Worm (Caenorhabditis elegans) whole organism, mixed stage, embryonic: ENCODE data around the gene cdc-50.B.

Experiments
- elt-3 ChIP-seq: fragments of 150-350 bp; optimal IDR thresholded peaks from 2 replicates; lab custom pipeline; 2014; ENCODE audit warnings: missing biosample characterization, missing genetic modification characterization
- flh-1 ChIP-seq: fragments of 200-800 bp; sonication (Bioruptor generic); optimal IDR thresholded peaks from 2 replicates; lab custom pipeline; 2018; ENCODE audit warnings: mild to moderate bottlenecking, missing genetic modification characterization, moderate library complexity, missing compliant biosample characterization
- lin-13 ChIP-seq: fragments of 150-350 bp; optimal IDR thresholded peaks from 2 replicates; lab custom pipeline; 2014; ENCODE audit warnings: missing biosample characterization, missing genetic modification characterization
- nhr-2 ChIP-seq: fragments of 150-350 bp; optimal IDR thresholded peaks from 2 replicates; lab custom pipeline; 2014; ENCODE audit warnings: missing biosample characterization, missing genetic modification characterization
- nhr-28 ChIP-seq: fragments of 150-350 bp; optimal IDR thresholded peaks from 2 replicates; lab custom pipeline; 2014; ENCODE audit warnings: missing biosample characterization, missing genetic modification characterization
- nhr-76 ChIP-seq: sonication (generic microtip); optimal IDR thresholded peaks from 2 replicates; lab custom pipeline; 2017; ENCODE audit warnings: missing biosample characterization, missing genetic modification characterization
- snpc-4 ChIP-seq: fragments of 150-350 bp; optimal IDR thresholded peaks from 2 replicates; lab custom pipeline; 2014; ENCODE audit warnings: missing biosample characterization, missing genetic modification characterization
- unc-120 ChIP-seq: sonication (generic microtip); optimal IDR thresholded peaks from 2 replicates; lab custom pipeline; 2017; ENCODE audit warnings: missing genetic modification characterization, missing compliant biosample characterization; ENCODE audit not compliant: poor library complexity, severe bottlenecking

DNA sequence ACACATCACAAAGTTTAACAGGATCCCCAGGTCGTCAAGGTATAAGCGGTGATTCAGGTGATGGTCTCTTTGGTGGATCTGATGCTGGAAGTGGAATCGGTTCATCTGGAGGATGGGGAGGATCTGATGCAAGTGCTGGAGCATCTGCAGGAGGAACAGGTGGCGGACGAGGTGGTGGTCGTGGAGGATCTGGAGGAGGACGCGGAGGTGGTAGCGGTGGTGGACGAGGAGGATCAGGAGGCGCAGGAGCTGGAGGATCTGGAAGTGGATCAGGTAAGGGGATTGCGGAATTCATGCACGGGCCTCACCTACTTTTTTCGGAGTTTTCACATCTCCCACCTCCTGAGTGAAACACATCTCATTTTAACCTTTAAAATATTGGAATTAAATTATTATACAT lies 52.0 kb downstream of the cdc-50.B start:
- TF ChIP-seq nhr-76 (tag; lab: Kevin White, UChicago): no peak
- no peak for TF ChIP-seq unc-120
- no peak for TF ChIP-seq elt-3
- no peak for TF ChIP-seq flh-1 (GFP tag; lab: Kevin White, UChicago)
- no peak for TF ChIP-seq snpc-4 (tag; lab: Kevin White, UChicago)
- TF ChIP-seq nhr-2 (tag; lab: Kevin White, UChicago): no peak
- TF ChIP-seq nhr-28 (tag; lab: Kevin White, UChicago): no peak
- TF ChIP-seq lin-13: no peak
